Fruit fly (Drosophila melanogaster) whole organism, embryonic: ENCODE results near the gene Ald2.
A peak's percentile ranks its signal among the peaks of the same experiment; 100 is the strongest.

ENCODE experiments used
- Antp ChIP-seq: fragments of 200-800 bp; sonication (Bioruptor generic); optimal IDR thresholded peaks from 3 replicates; lab custom pipeline; 2016; ENCODE audit warnings: missing biosample characterization, missing genetic modification characterization
- Bgb ChIP-seq: fragments of 200-800 bp; sonication (Bioruptor generic); IDR thresholded peaks from 2 replicates; pipeline ENCODE4 v1.3.6; 2022; ENCODE audit warnings: missing biosample characterization, missing genetic modification characterization; ENCODE audit not compliant: partially characterized antibody
- CG13123 ChIP-seq: fragments of 200-800 bp; sonication (Bioruptor generic); optimal IDR thresholded peaks from 2 replicates; lab custom pipeline; 2016; ENCODE audit warnings: missing biosample characterization, missing genetic modification characterization
- CG15514 ChIP-seq: fragments of 200-800 bp; sonication (Bioruptor generic); optimal IDR thresholded peaks from 3 replicates; lab custom pipeline; 2017; ENCODE audit warnings: missing biosample characterization, missing genetic modification characterization, mild to moderate bottlenecking, moderate library complexity, missing genetic modification reagents
- CG3407 ChIP-seq: fragments of 200-800 bp; sonication (Bioruptor generic); optimal IDR thresholded peaks from 2 replicates; lab custom pipeline; 2018; ENCODE audit warnings: missing biosample characterization, mild to moderate bottlenecking, missing genetic modification characterization
- CG34376 ChIP-seq: fragments of 200-800 bp; sonication (Bioruptor generic); optimal IDR thresholded peaks from 2 replicates; lab custom pipeline; 2018; ENCODE audit warnings: missing biosample characterization, mild to moderate bottlenecking, missing genetic modification characterization
- CG5180 ChIP-seq: fragments of 200-800 bp; sonication (Bioruptor generic); optimal IDR thresholded peaks from 3 replicates; lab custom pipeline; 2017; ENCODE audit warnings: missing biosample characterization, missing genetic modification characterization, mild to moderate bottlenecking, moderate library complexity, missing genetic modification reagents
- CG6689 ChIP-seq: fragments of 200-800 bp; sonication (Bioruptor generic); IDR thresholded peaks from 2 replicates; pipeline ENCODE4 v1.3.6; 2022; ENCODE audit warnings: missing biosample characterization, missing genetic modification characterization
- CG7372 ChIP-seq: fragments of 200-800 bp; sonication (Bioruptor generic); IDR thresholded peaks from 2 replicates; pipeline ENCODE4 v1.3.6; 2022; ENCODE audit warnings: missing biosample characterization, missing genetic modification characterization
- Dad ChIP-seq: fragments of 200-800 bp; sonication (Bioruptor generic); optimal IDR thresholded peaks from 3 replicates; lab custom pipeline; 2016; ENCODE audit warnings: missing biosample characterization, missing genetic modification characterization
- Drgx ChIP-seq: fragments of 200-800 bp; sonication (Bioruptor generic); IDR thresholded peaks from 2 replicates; pipeline ENCODE4 v1.3.6; 2022; ENCODE audit warnings: missing biosample characterization, missing genetic modification characterization
- Ets65A ChIP-seq: fragments of 200-800 bp; sonication (Bioruptor generic); peaks from one replicate; lab custom pipeline; 2016; ENCODE audit warnings: missing biosample characterization, missing genetic modification characterization
- HLH3B ChIP-seq: fragments of 200-800 bp; sonication (Bioruptor generic); IDR thresholded peaks from 2 replicates; pipeline ENCODE4 v1.3.6; 2022; ENCODE audit warnings: missing biosample characterization, missing genetic modification characterization
- HmgD ChIP-seq: fragments of 200-800 bp; sonication (Bioruptor generic); optimal IDR thresholded peaks from 3 replicates; lab custom pipeline; 2016; ENCODE audit warnings: missing biosample characterization, missing genetic modification characterization
- Hr78 ChIP-seq, 2 experiments: fragments of 200-800 bp in 1 of 2; fragments of >200 bp in 1 of 2; sonication (Bioruptor generic) in 1 of 2; optimal IDR thresholded peaks; 2 replicates each; lab custom pipeline; 2017 to 2019; ENCODE audit warnings: missing biosample characterization in 2 of 2, missing genetic modification characterization in 2 of 2, mild to moderate bottlenecking in 1 of 2, moderate library complexity in 1 of 2
- Med ChIP-seq: fragments of 200-800 bp; sonication (Bioruptor generic); peaks from one replicate; lab custom pipeline; 2016; ENCODE audit warnings: missing biosample characterization, missing genetic modification characterization, mild to moderate bottlenecking, inconsistent platforms, moderate library complexity
- NC2α ChIP-seq: fragments of 200-800 bp; sonication (Bioruptor generic); optimal IDR thresholded peaks from 2 replicates; lab custom pipeline; 2016; ENCODE audit warnings: missing biosample characterization, missing genetic modification characterization
- Pdp1 ChIP-seq, 2 experiments: fragments of 200-800 bp; sonication (Bioruptor generic); optimal IDR thresholded peaks; 3 replicates each; lab custom pipeline; 2016; ENCODE audit warnings: missing biosample characterization in 2 of 2, missing genetic modification characterization in 2 of 2, mild to moderate bottlenecking in 1 of 2, moderate library complexity in 1 of 2
- Ravus ChIP-seq: fragments of 200-800 bp; sonication (Bioruptor generic); IDR thresholded peaks from 2 replicates; pipeline ENCODE4 v1.3.6; 2022; ENCODE audit warnings: missing biosample characterization, missing genetic modification characterization
- Rfx ChIP-seq: fragments of 200-800 bp; sonication (Bioruptor generic); IDR thresholded peaks from 2 replicates; pipeline ENCODE4 v1.3.6; 2022; ENCODE audit warnings: missing biosample characterization, missing genetic modification characterization
- Scr ChIP-seq: fragments of 200-800 bp; sonication (Bioruptor generic); IDR thresholded peaks from 2 replicates; pipeline ENCODE4 v1.3.6; 2022; ENCODE audit warnings: missing biosample characterization, missing genetic modification characterization; ENCODE audit not compliant: partially characterized antibody
- Vsx1 ChIP-seq: fragments of 200-800 bp; sonication (Bioruptor generic); optimal IDR thresholded peaks from 2 replicates; lab custom pipeline; 2017; ENCODE audit warnings: missing biosample characterization, mild to moderate bottlenecking, missing genetic modification characterization, missing genetic modification reagents
- amos ChIP-seq: fragments of 200-800 bp; sonication (Bioruptor generic); IDR thresholded peaks from 2 replicates; pipeline ENCODE4 v1.3.6; 2022; ENCODE audit warnings: missing biosample characterization, missing genetic modification characterization; ENCODE audit not compliant: partially characterized antibody
- ara ChIP-seq: fragments of 200-800 bp; sonication (Bioruptor generic); IDR thresholded peaks from 2 replicates; pipeline ENCODE4 v1.3.6; 2022; ENCODE audit warnings: missing biosample characterization, missing genetic modification characterization
- bigmax ChIP-seq: fragments of 200-800 bp; sonication (Bioruptor generic); optimal IDR thresholded peaks from 2 replicates; lab custom pipeline; 2018; ENCODE audit warnings: missing biosample characterization, mild to moderate bottlenecking, missing genetic modification characterization
- bsh ChIP-seq, 2 experiments: fragments of 200-800 bp; sonication (Bioruptor generic); optimal IDR thresholded peaks; 2 replicates each; lab custom pipeline; 2017 to 2018; ENCODE audit warnings: mild to moderate bottlenecking in 2 of 2, missing biosample characterization in 2 of 2, missing genetic modification characterization in 2 of 2, moderate library complexity in 1 of 2
- chinmo ChIP-seq: fragments of 200-800 bp; sonication (Bioruptor generic); IDR thresholded peaks from 4 replicates; pipeline ENCODE4 v1.3.6; 2022; ENCODE audit warnings: missing biosample characterization, missing genetic modification characterization; ENCODE audit not compliant: partially characterized antibody
- crc ChIP-seq: fragments of 200-800 bp; sonication (Bioruptor generic); optimal IDR thresholded peaks from 2 replicates; lab custom pipeline; 2016; ENCODE audit warnings: missing biosample characterization, missing genetic modification characterization
- ftz-f1 ChIP-seq: fragments of 200-800 bp; sonication (Bioruptor generic); optimal IDR thresholded peaks from 2 replicates; lab custom pipeline; 2016; ENCODE audit warnings: missing biosample characterization, missing genetic modification characterization
- grn ChIP-seq: fragments of 200-800 bp; sonication (Bioruptor generic); optimal IDR thresholded peaks from 3 replicates; lab custom pipeline; 2017; ENCODE audit warnings: missing biosample characterization, missing genetic modification characterization
- kay ChIP-seq: fragments of 200-800 bp; sonication (Bioruptor generic); optimal IDR thresholded peaks from 2 replicates; lab custom pipeline; 2016; ENCODE audit warnings: missing biosample characterization, missing genetic modification characterization
- lab ChIP-seq: fragments of 200-800 bp; sonication (Bioruptor generic); optimal IDR thresholded peaks from 3 replicates; lab custom pipeline; 2017; ENCODE audit warnings: missing biosample characterization, missing genetic modification characterization, mild to moderate bottlenecking, moderate library complexity, missing genetic modification reagents
- lbe ChIP-seq: fragments of 200-800 bp; sonication (Bioruptor generic); optimal IDR thresholded peaks from 2 replicates; lab custom pipeline; 2016; ENCODE audit warnings: missing biosample characterization, mild to moderate bottlenecking, missing genetic modification characterization
- nmo ChIP-seq: fragments of 200-800 bp; sonication (Bioruptor generic); optimal IDR thresholded peaks from 2 replicates; lab custom pipeline; 2018; ENCODE audit warnings: missing biosample characterization, mild to moderate bottlenecking, missing genetic modification characterization, moderate library complexity
- nom ChIP-seq: fragments of 200-800 bp; sonication (Bioruptor generic); optimal IDR thresholded peaks from 2 replicates; lab custom pipeline; 2017; ENCODE audit warnings: missing biosample characterization, missing genetic modification characterization, mild to moderate bottlenecking, moderate library complexity, missing genetic modification reagents
- rib ChIP-seq: fragments of 200-800 bp; sonication (Bioruptor generic); IDR thresholded peaks from 2 replicates; pipeline ENCODE4 v1.3.6; 2022; ENCODE audit warnings: missing biosample characterization, missing genetic modification characterization
- scrt ChIP-seq: fragments of 200-800 bp; sonication (Bioruptor generic); optimal IDR thresholded peaks from 2 replicates; lab custom pipeline; 2018; ENCODE audit warnings: missing biosample characterization, mild to moderate bottlenecking, missing genetic modification characterization, moderate library complexity
- sens ChIP-seq: fragments of 200-800 bp; sonication (Bioruptor generic); peaks from one replicate; lab custom pipeline; 2016; ENCODE audit warnings: missing biosample characterization, missing genetic modification characterization
- slbo ChIP-seq: fragments of 200-800 bp; sonication (Bioruptor generic); IDR thresholded peaks from 2 replicates; pipeline ENCODE4 v1.3.6; 2022; ENCODE audit warnings: missing biosample characterization, missing genetic modification characterization
- tna ChIP-seq: fragments of 200-800 bp; sonication (Bioruptor generic); IDR thresholded peaks from 2 replicates; pipeline ENCODE4 v1.3.6; 2022; ENCODE audit warnings: missing biosample characterization, missing genetic modification characterization; ENCODE audit not compliant: partially characterized antibody
- tup ChIP-seq: fragments of 200-800 bp; sonication (Bioruptor generic); optimal IDR thresholded peaks from 2 replicates; lab custom pipeline; 2016; ENCODE audit warnings: missing biosample characterization, mild to moderate bottlenecking, missing genetic modification characterization, moderate library complexity
- unc-4 ChIP-seq: fragments of 200-800 bp; sonication (Bioruptor generic); IDR thresholded peaks from 2 replicates; pipeline ENCODE4 v1.3.6; 2022; ENCODE audit warnings: missing biosample characterization, missing genetic modification characterization; ENCODE audit not compliant: partially characterized antibody
- vvl ChIP-seq: fragments of 200-800 bp; sonication (Bioruptor generic); IDR thresholded peaks from 2 replicates; pipeline ENCODE4 v1.3.6; 2022; ENCODE audit warnings: missing biosample characterization, missing genetic modification characterization
- wek ChIP-seq: fragments of 200-800 bp; sonication (Bioruptor generic); optimal IDR thresholded peaks from 3 replicates; lab custom pipeline; 2018; ENCODE audit warnings: missing biosample characterization, mild to moderate bottlenecking, missing genetic modification characterization, moderate library complexity

Gene Ald2

dm6 chr3R:26463146-26463545 is 49.3 kb downstream of the Ald2 start:
- TF ChIP-seq bigmax (GFP tag; lab: Kevin White, UChicago) (no peak), CG3407 (GFP tag; lab: Kevin White, UChicago) (no peak), CG5180 (GFP tag; lab: Kevin White, UChicago) (no peak), NC2α (GFP tag; lab: Kevin White, UChicago) (no peak), tup (GFP tag; lab: Kevin White, UChicago) (no peak), lbe (no peak), Hr78 (GFP tag; optimal IDR thresholded peaks at IDR 0.05; lab: Kevin White, UChicago) (peak in 1 of 2 experiments; percentile 27), slbo (GFP tag; lab: Robert Waterston, UW) (no peak), vvl (GFP tag; lab: Robert Waterston, UW) (peak; percentile 71), unc-4 (GFP tag; lab: Robert Waterston, UW) (no peak), HmgD (GFP tag; lab: Kevin White, UChicago) (no peak), chinmo (GFP tag; lab: Robert Waterston, UW) (0 out of 4 replicates have a peak, but pooled peaks have one; percentile 51), Rfx (GFP tag; lab: Robert Waterston, UW) (no peak), rib (GFP tag; lab: Robert Waterston, UW) (no peak), kay (GFP tag; lab: Kevin White, UChicago) (no peak), scrt (GFP tag; lab: Kevin White, UChicago) (no peak), CG15514 (GFP tag; lab: Kevin White, UChicago) (no peak), HLH3B (GFP tag; lab: Robert Waterston, UW) (no peak), Bgb (GFP tag; lab: Robert Waterston, UW) (0 out of 2 replicates have a peak, but pooled peaks have one; percentile 10), crc (GFP tag; lab: Kevin White, UChicago) (no peak), nmo (no peak), ara (no peak), Med (GFP tag; lab: Kevin White, UChicago) (peak; percentile 47), Ravus (GFP tag; lab: Robert Waterston, UW) (no peak), Scr (GFP tag; lab: Robert Waterston, UW) (no peak), Dad (GFP tag; lab: Kevin White, UChicago) (no peak), CG13123 (GFP tag; lab: Kevin White, UChicago) (no peak), ftz-f1 (GFP tag; lab: Kevin White, UChicago) (peak; percentile 57), amos (GFP tag; lab: Robert Waterston, UW) (no peak), wek (no peak), sens (GFP tag; lab: Kevin White, UChicago) (peak; percentile 10), Pdp1 (GFP tag; optimal IDR thresholded peaks at IDR 0.05; lab: Kevin White, UChicago) (peak in 1 of 2 experiments; percentile 13), lab (GFP tag; lab: Kevin White, UChicago) (no peak)

dm6 chr3R:26463558-26463957 is 49.7 kb downstream of the Ald2 start:
- TF ChIP-seq tna (GFP tag; lab: Robert Waterston, UW) (no peak), CG34376 (GFP tag; lab: Kevin White, UChicago) (no peak), Vsx1 (GFP tag; lab: Kevin White, UChicago) (no peak), Antp (GFP tag; lab: Kevin White, UChicago) (no peak)
- TF ChIP-seq, all 482 proteins: peak for 0

- TF ChIP-seq Ets65A (GFP tag; lab: Kevin White, UChicago) (peak; percentile 41), CG6689 (no peak), CG7372 (GFP tag; lab: Robert Waterston, UW) (peak; percentile 41; the same call in 1 of the 2 replicates), grn (GFP tag; lab: Kevin White, UChicago) (no peak), nom (GFP tag; lab: Kevin White, UChicago) (peak; percentile 82), bsh (GFP tag; optimal IDR thresholded peaks at IDR 0.05; lab: Kevin White, UChicago) (peak in 1 of 2 experiments; percentile 29), Drgx (peak; percentile 25; the same call in 1 of the 2 replicates)
Observed at dm6 chr3R:26464370-26464769, 50.5 kb downstream of the Ald2 start.
